Fruit fly (Drosophila melanogaster): Measurements from ENCODE around the gene SH3PX1.
A peak's percentile ranks its signal among the peaks of the same experiment; 100 is the strongest.

Gene SH3PX1

dm6 chr3L:9713828-9714536 lies 355 bp upstream of the SH3PX1 start, which contains the start of gene vsg:
Gene vsg, plus strand, starts transcription at chr3L:9714324.
- TF ChIP-seq CG32121 (GFP tag; IDR thresholded peaks at IDR 0.05) (peak; percentile 54; the same call in 1 of the 2 replicates), Pif1A (GFP tag; optimal IDR thresholded peaks at IDR 0.05) (no peak), D1 (tag; optimal IDR thresholded peaks at IDR 0.05) (no peak), CG17806 (tag; optimal IDR thresholded peaks at IDR 0.05) (peak; percentile 62), CG8301 (tag; optimal IDR thresholded peaks at IDR 0.05) (peak; percentile 63), CG13204 (GFP tag; optimal IDR thresholded peaks at IDR 0.05) (no peak), CG4496 (GFP tag; IDR thresholded peaks at IDR 0.05) (peak; percentile 43; the same call in 1 of the 3 replicates), CG9948 (tag; optimal IDR thresholded peaks at IDR 0.05) (peak; percentile 78), rn (GFP tag; IDR thresholded peaks at IDR 0.05) (no peak), fd96Ca (GFP tag; IDR thresholded peaks at IDR 0.05) (peak; percentile 32; the same call in 1 of the 3 replicates), Ets98B (GFP tag; IDR thresholded peaks at IDR 0.05) (peak; percentile 2; the same call in 1 of the 2 replicates), CG12605 (GFP tag; IDR thresholded peaks at IDR 0.05) (0 out of 2 replicates have a peak, but pooled peaks have one; percentile 43), CG34367 (tag; optimal IDR thresholded peaks at IDR 0.05) (peak; percentile 60), EcR (GFP tag; optimal IDR thresholded peaks at IDR 0.05) (no peak), CG14655 (GFP tag; optimal IDR thresholded peaks at IDR 0.05) (no peak), gl (tag; optimal IDR thresholded peaks at IDR 0.05) (no peak), CG15710 (tag; optimal IDR thresholded peaks at IDR 0.05) (peak; percentile 83), CG8159 (tag; optimal IDR thresholded peaks at IDR 0.05) (peak; percentile 84), CG10348 (GFP tag; IDR thresholded peaks at IDR 0.05) (peak; percentile 21; the same call in 1 of the 2 replicates), Snoo (tag; optimal IDR thresholded peaks at IDR 0.05) (peak; percentile 67), Pif1B (GFP tag; optimal IDR thresholded peaks at IDR 0.05) (no peak)

- TF ChIP-seq CG4496 (GFP tag; IDR thresholded peaks at IDR 0.05) (no peak), Pif1A (GFP tag; optimal IDR thresholded peaks at IDR 0.05) (no peak), gl (tag; optimal IDR thresholded peaks at IDR 0.05) (no peak), CG8159 (tag; optimal IDR thresholded peaks at IDR 0.05) (peak; percentile 2)
Observed at dm6 chr3L:9712066-9712789, 1.4 kb downstream of the SH3PX1 start.

DNA sequence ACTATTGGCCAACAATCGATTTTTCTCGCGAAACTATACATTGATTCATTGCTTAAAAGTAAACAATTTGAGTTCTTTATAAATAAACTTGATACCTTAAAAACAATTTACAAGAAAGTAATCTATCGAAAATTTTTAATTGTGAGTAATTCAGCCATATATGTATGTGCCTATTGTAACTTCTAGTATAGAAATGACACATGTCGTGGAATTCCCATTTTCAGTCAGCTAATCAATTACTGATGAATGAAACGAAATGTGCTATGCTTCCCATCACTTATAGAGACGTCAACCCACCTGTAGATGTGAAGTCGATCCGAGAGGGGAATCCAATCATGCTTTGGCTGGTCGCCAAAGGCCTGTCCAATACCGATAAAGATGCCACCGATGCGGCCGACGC lies 2.4 kb downstream of the SH3PX1 start:
- no peak for TF ChIP-seq Ets98B (GFP tag; IDR thresholded peaks at IDR 0.05)
- TF ChIP-seq CG15710 (tag; optimal IDR thresholded peaks at IDR 0.05) = no peak

DNA sequence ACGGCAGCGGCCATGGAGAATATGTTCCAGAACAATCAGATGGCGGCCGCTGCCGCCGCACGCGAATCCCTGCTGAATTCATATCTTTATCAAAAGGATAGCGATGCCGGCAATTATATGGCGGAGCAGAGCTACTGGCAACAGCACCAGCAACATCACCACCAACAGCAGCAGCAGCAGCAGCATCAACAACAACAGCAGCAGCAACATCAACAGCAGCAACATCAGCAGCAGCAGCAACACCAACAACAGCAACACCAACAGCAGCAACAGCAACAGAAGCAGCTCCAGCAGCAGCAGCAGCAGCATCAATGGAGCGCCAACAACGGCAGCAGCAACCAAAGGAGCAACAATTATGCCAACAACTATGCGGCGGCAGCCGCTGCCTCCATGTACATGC lies 4.8 kb downstream of the SH3PX1 start:
- no peak for TF ChIP-seq CG15710 (tag; optimal IDR thresholded peaks at IDR 0.05)

DNA sequence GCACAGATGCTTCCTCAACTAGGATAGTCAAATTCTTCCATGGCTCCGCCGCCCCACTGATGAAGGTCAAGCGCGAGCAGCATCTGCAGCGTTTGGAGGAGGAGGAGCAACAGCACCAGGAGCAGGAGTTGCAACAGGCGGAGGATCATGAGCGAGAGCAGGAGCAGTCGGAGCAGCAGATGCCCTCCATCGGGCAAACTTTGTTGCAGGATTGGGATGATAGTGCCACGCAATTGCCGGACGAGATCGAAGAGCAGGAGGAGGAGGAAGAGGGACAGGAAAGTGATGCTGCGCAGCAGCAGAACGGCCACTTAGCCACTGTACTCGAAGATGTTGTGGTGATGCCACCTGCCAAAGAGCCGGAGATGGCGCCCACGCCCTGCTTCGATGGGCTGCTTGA lies 8.0 kb downstream of the SH3PX1 start:
- TF ChIP-seq rn (GFP tag; IDR thresholded peaks at IDR 0.05) (no peak), CG17806 (tag; optimal IDR thresholded peaks at IDR 0.05) (no peak), CG10348 (GFP tag; IDR thresholded peaks at IDR 0.05) (no peak), CG15710 (tag; optimal IDR thresholded peaks at IDR 0.05) (no peak), gl (tag; optimal IDR thresholded peaks at IDR 0.05) (no peak), CG12605 (GFP tag; IDR thresholded peaks at IDR 0.05) (no peak), EcR (GFP tag; optimal IDR thresholded peaks at IDR 0.05) (no peak)

- TF ChIP-seq Ets98B (GFP tag; IDR thresholded peaks at IDR 0.05) (no peak), EcR (GFP tag; optimal IDR thresholded peaks at IDR 0.05) (no peak), CG8301 (tag; optimal IDR thresholded peaks at IDR 0.05) (no peak), CG32121 (GFP tag; IDR thresholded peaks at IDR 0.05) (no peak), CG14655 (GFP tag; optimal IDR thresholded peaks at IDR 0.05) (no peak), rn (GFP tag; IDR thresholded peaks at IDR 0.05) (no peak), CG4496 (GFP tag; IDR thresholded peaks at IDR 0.05) (no peak), D1 (tag; optimal IDR thresholded peaks at IDR 0.05) (no peak), CG8159 (tag; optimal IDR thresholded peaks at IDR 0.05) (no peak), CG13204 (GFP tag; optimal IDR thresholded peaks at IDR 0.05) (no peak), CG12605 (GFP tag; IDR thresholded peaks at IDR 0.05) (no peak)
Observed at dm6 chr3L:9704162-9704748, 9.4 kb downstream of the SH3PX1 start, which contains the start of gene CG16711. Gene CG16711, plus strand, starts transcription at chr3L:9704331.

DNA sequence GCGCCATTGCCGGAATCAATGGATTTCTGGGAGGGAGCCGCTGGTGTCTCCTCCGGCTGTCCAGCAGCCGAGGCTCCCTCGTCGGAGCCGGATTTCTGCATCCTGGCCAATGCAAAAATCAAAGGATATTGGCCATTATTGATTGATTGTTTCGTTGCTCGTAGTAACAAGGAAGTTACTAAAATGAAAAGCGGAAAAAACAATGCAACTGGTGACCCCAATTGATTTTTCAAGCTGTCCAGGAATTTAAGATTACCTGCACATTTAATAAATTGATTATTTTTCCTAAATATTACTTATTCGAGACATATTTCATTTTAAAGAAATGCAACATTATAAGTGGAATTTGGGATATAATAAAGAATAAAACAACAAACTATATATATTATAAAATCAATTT lies 10.1 kb downstream of the SH3PX1 start, which contains the start of gene CG6761:
Gene CG6761, minus strand, starts transcription at position 101 of the 400 bp plus-strand sequence.
- TF ChIP-seq CG15710 (tag; optimal IDR thresholded peaks at IDR 0.05) = no peak
- no peak for TF ChIP-seq fd96Ca (GFP tag; IDR thresholded peaks at IDR 0.05)
- TF ChIP-seq Snoo (tag; optimal IDR thresholded peaks at IDR 0.05) = no peak
- no peak for TF ChIP-seq CG32121 (GFP tag; IDR thresholded peaks at IDR 0.05)
- no peak for TF ChIP-seq CG9948 (tag; optimal IDR thresholded peaks at IDR 0.05)
- no peak for TF ChIP-seq CG8159 (tag; optimal IDR thresholded peaks at IDR 0.05)
- no peak for TF ChIP-seq D1 (tag; optimal IDR thresholded peaks at IDR 0.05)
- TF ChIP-seq rn (GFP tag; IDR thresholded peaks at IDR 0.05) = no peak
- no peak for TF ChIP-seq CG34367 (tag; optimal IDR thresholded peaks at IDR 0.05)
- TF ChIP-seq CG8301 (tag; optimal IDR thresholded peaks at IDR 0.05) = no peak
- no peak for TF ChIP-seq CG17806 (tag; optimal IDR thresholded peaks at IDR 0.05)
- TF ChIP-seq Ets98B (GFP tag; IDR thresholded peaks at IDR 0.05) = no peak
- TF ChIP-seq EcR (GFP tag; optimal IDR thresholded peaks at IDR 0.05) = no peak
- no peak for TF ChIP-seq CG12605 (GFP tag; IDR thresholded peaks at IDR 0.05)
- no peak for TF ChIP-seq gl (tag; optimal IDR thresholded peaks at IDR 0.05)
- TF ChIP-seq Pif1B (GFP tag; optimal IDR thresholded peaks at IDR 0.05) = no peak
- no peak for TF ChIP-seq CG10348 (GFP tag; IDR thresholded peaks at IDR 0.05)

Measured in whole organism, pupa.